Worm (Caenorhabditis elegans) whole organism, late embryonic: Measurements from ENCODE around the gene spp-21.

Experiments used
- ceh-2 ChIP-seq: sonication (generic microtip); optimal IDR thresholded peaks from 2 replicates; lab custom pipeline; 2016; ENCODE audit warnings: missing genotype, missing genetic modification characterization, missing compliant biosample characterization
- ceh-31 ChIP-seq: sonication (generic microtip); optimal IDR thresholded peaks from 2 replicates; lab custom pipeline; 2016; ENCODE audit warnings: missing genetic modification characterization, missing compliant biosample characterization
- ceh-45 ChIP-seq: fragments of 200-800 bp; sonication (Bioruptor generic); IDR thresholded peaks from 2 replicates; pipeline ENCODE4 v1.3.6; 2022; ENCODE audit warnings: missing genetic modification reagents, missing genetic modification characterization, missing compliant biosample characterization
- dmd-4 ChIP-seq: sonication (generic microtip); optimal IDR thresholded peaks from 2 replicates; lab custom pipeline; 2016; ENCODE audit warnings: borderline replicate concordance, missing genetic modification characterization, missing compliant biosample characterization
- fkh-6 ChIP-seq: sonication (generic microtip); optimal IDR thresholded peaks from 2 replicates; lab custom pipeline; 2016; ENCODE audit warnings: missing genetic modification characterization, missing compliant biosample characterization
- lim-6 ChIP-seq: sonication (generic microtip); optimal IDR thresholded peaks from 2 replicates; lab custom pipeline; 2016; ENCODE audit warnings: missing genetic modification characterization, missing compliant biosample characterization
- nhr-11 ChIP-seq: fragments of 150-350 bp; optimal IDR thresholded peaks from 2 replicates; lab custom pipeline; 2014; ENCODE audit warnings: missing biosample characterization, missing genetic modification characterization
- pax-1 ChIP-seq: fragments of 150-350 bp; optimal IDR thresholded peaks from 2 replicates; lab custom pipeline; 2014; ENCODE audit warnings: missing biosample characterization, missing genetic modification characterization
- pha-4 ChIP-seq: fragments of 150-350 bp; optimal IDR thresholded peaks from 2 replicates; lab custom pipeline; 2018; ENCODE audit warnings: missing biosample characterization, missing genetic modification reagents, missing genetic modification characterization
- pqm-1 ChIP-seq: sonication (generic microtip); optimal IDR thresholded peaks from 2 replicates; lab custom pipeline; 2016; ENCODE audit warnings: missing genetic modification characterization, missing compliant biosample characterization
- rnt-1 ChIP-seq: sonication (generic microtip); optimal IDR thresholded peaks from 2 replicates; lab custom pipeline; 2016; ENCODE audit warnings: missing genetic modification characterization, missing compliant biosample characterization
- sdc-2 ChIP-seq: sonication (generic microtip); optimal IDR thresholded peaks from 2 replicates; lab custom pipeline; 2016; ENCODE audit warnings: missing genotype, missing genetic modification characterization, missing compliant biosample characterization
- sox-4 ChIP-seq: sonication (generic microtip); optimal IDR thresholded peaks from 2 replicates; lab custom pipeline; 2017; ENCODE audit warnings: mild to moderate bottlenecking, missing genetic modification characterization, inconsistent platforms, missing compliant biosample characterization
- unc-42 ChIP-seq: sonication (generic microtip); optimal IDR thresholded peaks from 2 replicates; lab custom pipeline; 2016; ENCODE audit warnings: missing genotype, missing genetic modification characterization, missing compliant biosample characterization

DNA sequence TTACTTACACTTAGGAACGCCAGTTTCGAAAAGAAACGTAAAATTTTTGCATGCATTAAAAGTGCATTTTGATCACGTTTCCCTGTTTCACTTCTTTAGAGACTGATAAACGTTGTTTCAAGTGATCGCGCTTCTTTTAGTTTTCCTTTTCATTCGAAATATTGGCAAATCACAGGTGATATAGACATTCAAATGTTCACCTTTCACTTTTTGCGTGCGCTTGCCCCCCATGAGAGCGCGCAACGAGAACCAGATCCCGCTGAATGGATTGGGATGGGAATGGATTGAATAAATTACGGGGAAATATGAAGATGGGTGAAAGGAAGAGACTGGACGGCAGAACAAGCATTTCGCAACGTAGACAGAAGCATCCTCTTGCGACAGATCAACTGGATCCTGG lies 28.4 kb upstream of the spp-21 start:
- TF ChIP-seq pax-1 (tag; lab: Kevin White, UChicago) (no peak), sdc-2 (tag; lab: Kevin White, UChicago) (no peak), unc-42 (tag; lab: Kevin White, UChicago) (no peak), pqm-1 (tag; lab: Kevin White, UChicago) (no peak), sox-4 (no peak), lim-6 (tag; lab: Kevin White, UChicago) (no peak), pha-4 (no peak), nhr-11 (tag; lab: Kevin White, UChicago) (no peak), fkh-6 (tag; lab: Kevin White, UChicago) (no peak), ceh-45 (GFP tag; lab: Robert Waterston, UW) (no peak), rnt-1 (tag; lab: Kevin White, UChicago) (no peak), dmd-4 (no peak), ceh-2 (tag; lab: Kevin White, UChicago) (no peak), ceh-31 (no peak)
